Fruit fly (Drosophila melanogaster) whole organism, embryonic: Measurements from ENCODE around the gene CG11842.
A peak's percentile ranks its signal among the peaks of the same experiment; 100 is the strongest.

Experiments used
- CG11723 ChIP-seq: fragments of 200-800 bp; sonication (Bioruptor generic); optimal IDR thresholded peaks from 2 replicates; lab custom pipeline; 2017; ENCODE audit warnings: missing biosample characterization, mild to moderate bottlenecking, missing genetic modification characterization
- CG13296 ChIP-seq: fragments of 200-800 bp; sonication (Bioruptor generic); optimal IDR thresholded peaks from 3 replicates; lab custom pipeline; 2018; ENCODE audit warnings: missing biosample characterization, mild to moderate bottlenecking, missing genetic modification characterization
- CG14965 ChIP-seq: fragments of 200-800 bp; sonication (Bioruptor generic); optimal IDR thresholded peaks from 2 replicates; lab custom pipeline; 2016; ENCODE audit warnings: missing biosample characterization, missing genetic modification characterization, borderline replicate concordance
- CG1792 ChIP-seq: fragments of 200-800 bp; sonication (Bioruptor generic); optimal IDR thresholded peaks from 2 replicates; lab custom pipeline; 2016; ENCODE audit warnings: missing biosample characterization, missing genetic modification characterization
- CG18619 ChIP-seq: fragments of 200-800 bp; sonication (Bioruptor generic); optimal IDR thresholded peaks from 3 replicates; lab custom pipeline; 2017; ENCODE audit warnings: missing biosample characterization, mild to moderate bottlenecking, missing genetic modification characterization
- CG18764 ChIP-seq: fragments of 200-800 bp; sonication (Bioruptor generic); optimal IDR thresholded peaks from 3 replicates; lab custom pipeline; 2016; ENCODE audit warnings: missing biosample characterization, missing genetic modification characterization
- CG2116 ChIP-seq: fragments of 200-800 bp; sonication (Bioruptor generic); optimal IDR thresholded peaks from 3 replicates; lab custom pipeline; 2018; ENCODE audit warnings: missing biosample characterization, mild to moderate bottlenecking, missing genetic modification characterization
- CG30403 ChIP-seq: fragments of 200-800 bp; sonication (Bioruptor generic); optimal IDR thresholded peaks from 3 replicates; lab custom pipeline; 2016; ENCODE audit warnings: missing biosample characterization, missing genetic modification characterization
- CG34224 ChIP-seq: fragments of 200-800 bp; sonication (Bioruptor generic); IDR thresholded peaks from 3 replicates; pipeline ENCODE4 v1.3.6; 2022; ENCODE audit warnings: missing biosample characterization, missing genetic modification characterization; ENCODE audit not compliant: partially characterized antibody
- CG6272 ChIP-seq: fragments of 200-800 bp; sonication (Bioruptor generic); IDR thresholded peaks from 2 replicates; pipeline ENCODE4 v1.3.6; 2022; ENCODE audit warnings: missing biosample characterization, missing genetic modification characterization
- CG8290 ChIP-seq, 3 experiments: fragments of 200-800 bp; sonication (Bioruptor generic); optimal IDR thresholded peaks; 2 replicates each; lab custom pipeline; 2016 to 2019; ENCODE audit warnings: missing biosample characterization in 3 of 3, missing genetic modification characterization in 3 of 3, mild to moderate bottlenecking in 2 of 3, moderate library complexity in 1 of 3
- CG8924 ChIP-seq: fragments of 200-800 bp; optimal IDR thresholded peaks from 3 replicates; lab custom pipeline; 2019; ENCODE audit warnings: missing biosample characterization, mild to moderate bottlenecking, missing genetic modification characterization, moderate library complexity
- D19A ChIP-seq: fragments of 200-800 bp; optimal IDR thresholded peaks from 3 replicates; lab custom pipeline; 2019; ENCODE audit warnings: missing biosample characterization, mild to moderate bottlenecking, missing genetic modification characterization, moderate library complexity
- Deaf1 ChIP-seq: fragments of 200-800 bp; optimal IDR thresholded peaks from 3 replicates; lab custom pipeline; 2019; ENCODE audit warnings: missing biosample characterization, mild to moderate bottlenecking, missing genetic modification characterization, moderate library complexity
- Drgx ChIP-seq: fragments of 200-800 bp; sonication (Bioruptor generic); IDR thresholded peaks from 2 replicates; pipeline ENCODE4 v1.3.6; 2022; ENCODE audit warnings: missing biosample characterization, missing genetic modification characterization
- E2f1 ChIP-seq: fragments of 200-800 bp; sonication (Bioruptor generic); IDR thresholded peaks from 2 replicates; pipeline ENCODE4 v1.3.6; 2022; ENCODE audit warnings: missing biosample characterization, missing genetic modification characterization
- Gug ChIP-seq: fragments of 200-800 bp; sonication (Bioruptor generic); IDR thresholded peaks from 4 replicates; pipeline ENCODE4 v1.3.6; 2022; ENCODE audit warnings: missing biosample characterization, missing genetic modification characterization
- HmgD ChIP-seq: fragments of 200-800 bp; sonication (Bioruptor generic); optimal IDR thresholded peaks from 3 replicates; lab custom pipeline; 2016; ENCODE audit warnings: missing biosample characterization, missing genetic modification characterization
- Hr39 ChIP-seq: fragments of >200 bp; optimal IDR thresholded peaks from 2 replicates; lab custom pipeline; 2017
- Hr51 ChIP-seq, 2 experiments: fragments of 200-800 bp; sonication (Bioruptor generic); optimal IDR thresholded peaks; 2 replicates in 1 of 2; 3 replicates in 1 of 2; lab custom pipeline; 2016 to 2018; ENCODE audit warnings: missing biosample characterization in 2 of 2, missing genetic modification characterization in 2 of 2, mild to moderate bottlenecking in 1 of 2, moderate library complexity in 1 of 2
- MBD-R2 ChIP-seq: fragments of 200-800 bp; sonication (Bioruptor generic); IDR thresholded peaks from 2 replicates; pipeline ENCODE4 v1.3.6; 2022; ENCODE audit warnings: missing biosample characterization, missing genetic modification characterization
- Meics ChIP-seq: fragments of 200-800 bp; sonication (Bioruptor generic); optimal IDR thresholded peaks from 2 replicates; lab custom pipeline; 2017; ENCODE audit warnings: missing biosample characterization, mild to moderate bottlenecking, missing genetic modification characterization
- Mes4 ChIP-seq: fragments of 200-800 bp; sonication (Bioruptor generic); optimal IDR thresholded peaks from 2 replicates; lab custom pipeline; 2016; ENCODE audit warnings: missing biosample characterization, missing genetic modification characterization
- Myb ChIP-seq: fragments of 200-800 bp; sonication (Bioruptor generic); optimal IDR thresholded peaks from 2 replicates; lab custom pipeline; 2016; ENCODE audit warnings: missing biosample characterization, missing genetic modification characterization
- NC2α ChIP-seq: fragments of 200-800 bp; sonication (Bioruptor generic); optimal IDR thresholded peaks from 2 replicates; lab custom pipeline; 2016; ENCODE audit warnings: missing biosample characterization, missing genetic modification characterization
- Ravus ChIP-seq: fragments of 200-800 bp; sonication (Bioruptor generic); IDR thresholded peaks from 2 replicates; pipeline ENCODE4 v1.3.6; 2022; ENCODE audit warnings: missing biosample characterization, missing genetic modification characterization
- Rx ChIP-seq: fragments of 200-800 bp; sonication (Bioruptor generic); IDR thresholded peaks from 2 replicates; pipeline ENCODE4 v1.3.6; 2022; ENCODE audit warnings: missing biosample characterization, missing genetic modification characterization
- Sry-β ChIP-seq: fragments of 200-800 bp; sonication (Bioruptor generic); optimal IDR thresholded peaks from 2 replicates; lab custom pipeline; 2018; ENCODE audit warnings: missing biosample characterization, mild to moderate bottlenecking, missing genetic modification characterization, moderate library complexity
- Stat92E ChIP-seq, 3 experiments: fragments of >200 bp in 2 of 3; fragments of 200-800 bp in 1 of 3; sonication (Bioruptor generic) in 1 of 3; optimal IDR thresholded peaks; 2 replicates each; lab custom pipeline; 2017 to 2019; ENCODE audit warnings: missing biosample characterization in 3 of 3, missing genetic modification characterization in 3 of 3, mild to moderate bottlenecking in 1 of 3, moderate library complexity in 1 of 3
- abd-A ChIP-seq: fragments of 200-800 bp; sonication (Bioruptor generic); optimal IDR thresholded peaks from 3 replicates; lab custom pipeline; 2019; ENCODE audit warnings: missing biosample characterization, mild to moderate bottlenecking, missing genetic modification characterization, moderate library complexity
- az2 ChIP-seq: fragments of 200-800 bp; sonication (Bioruptor generic); optimal IDR thresholded peaks from 3 replicates; lab custom pipeline; 2016; ENCODE audit warnings: missing biosample characterization, missing genetic modification characterization
- btn ChIP-seq: fragments of 200-800 bp; sonication (Bioruptor generic); optimal IDR thresholded peaks from 2 replicates; lab custom pipeline; 2016; ENCODE audit warnings: missing biosample characterization, missing genetic modification characterization
- chm ChIP-seq: fragments of 200-800 bp; sonication (Bioruptor generic); IDR thresholded peaks from 2 replicates; pipeline ENCODE4 v1.3.6; 2022; ENCODE audit warnings: missing biosample characterization, missing genetic modification characterization
- chn ChIP-seq: fragments of 200-800 bp; sonication (Bioruptor generic); optimal IDR thresholded peaks from 2 replicates; lab custom pipeline; 2016; ENCODE audit warnings: missing biosample characterization, missing genetic modification characterization
- corto ChIP-seq: fragments of 200-800 bp; sonication (Bioruptor generic); optimal IDR thresholded peaks from 2 replicates; lab custom pipeline; 2016; ENCODE audit warnings: missing biosample characterization, mild to moderate bottlenecking, missing genetic modification characterization, moderate library complexity
- fd3F ChIP-seq: fragments of 200-800 bp; sonication (Bioruptor generic); optimal IDR thresholded peaks from 2 replicates; lab custom pipeline; 2018; ENCODE audit warnings: missing biosample characterization, mild to moderate bottlenecking, missing genetic modification characterization, moderate library complexity
- fd96Cb ChIP-seq: fragments of 200-800 bp; sonication (Bioruptor generic); optimal IDR thresholded peaks from 2 replicates; lab custom pipeline; 2018; ENCODE audit warnings: missing biosample characterization, mild to moderate bottlenecking, missing genetic modification characterization, moderate library complexity
- hb ChIP-seq: fragments of 200-800 bp; sonication (Bioruptor generic); IDR thresholded peaks from 3 replicates; pipeline ENCODE4 v1.3.6; 2022; ENCODE audit warnings: missing biosample characterization, missing genetic modification characterization; ENCODE audit not compliant: partially characterized antibody
- inv ChIP-seq: fragments of 200-800 bp; sonication (Bioruptor generic); IDR thresholded peaks from 2 replicates; pipeline ENCODE4 v1.3.6; 2022; ENCODE audit warnings: missing biosample characterization, missing genetic modification characterization; ENCODE audit not compliant: partially characterized antibody
- kay ChIP-seq: fragments of 200-800 bp; sonication (Bioruptor generic); optimal IDR thresholded peaks from 2 replicates; lab custom pipeline; 2016; ENCODE audit warnings: missing biosample characterization, missing genetic modification characterization
- lab ChIP-seq: fragments of 200-800 bp; sonication (Bioruptor generic); optimal IDR thresholded peaks from 3 replicates; lab custom pipeline; 2017; ENCODE audit warnings: missing biosample characterization, missing genetic modification characterization, mild to moderate bottlenecking, moderate library complexity, missing genetic modification reagents
- lbe ChIP-seq: fragments of 200-800 bp; sonication (Bioruptor generic); optimal IDR thresholded peaks from 2 replicates; lab custom pipeline; 2016; ENCODE audit warnings: missing biosample characterization, mild to moderate bottlenecking, missing genetic modification characterization
- luna ChIP-seq: fragments of 200-800 bp; sonication (Bioruptor generic); optimal IDR thresholded peaks from 2 replicates; lab custom pipeline; 2016; ENCODE audit warnings: missing biosample characterization, missing genetic modification characterization
- maf-S ChIP-seq: fragments of 200-800 bp; sonication (Bioruptor generic); optimal IDR thresholded peaks from 2 replicates; lab custom pipeline; 2016; ENCODE audit warnings: missing biosample characterization, missing genetic modification characterization
- pb ChIP-seq: fragments of 200-800 bp; sonication (Bioruptor generic); optimal IDR thresholded peaks from 3 replicates; lab custom pipeline; 2016; ENCODE audit warnings: missing biosample characterization, missing genetic modification characterization
- pnt ChIP-seq: fragments of 200-800 bp; sonication (Bioruptor generic); optimal IDR thresholded peaks from 3 replicates; lab custom pipeline; 2016; ENCODE audit warnings: missing biosample characterization, missing genetic modification characterization
- ro ChIP-seq: fragments of 200-800 bp; sonication (Bioruptor generic); IDR thresholded peaks from 2 replicates; pipeline ENCODE4 v1.3.6; 2022; ENCODE audit warnings: missing biosample characterization, missing genetic modification characterization
- sima ChIP-seq: fragments of 200-800 bp; sonication (Bioruptor generic); optimal IDR thresholded peaks from 2 replicates; lab custom pipeline; 2016; ENCODE audit warnings: missing biosample characterization, missing genetic modification characterization
- sr ChIP-seq: fragments of 200-800 bp; sonication (Bioruptor generic); IDR thresholded peaks from 3 replicates; pipeline ENCODE4 v1.3.6; 2022; ENCODE audit warnings: missing biosample characterization, missing genetic modification characterization
- tio ChIP-seq: fragments of 200-800 bp; sonication (Bioruptor generic); optimal IDR thresholded peaks from 2 replicates; lab custom pipeline; 2017; ENCODE audit warnings: missing biosample characterization, missing genetic modification characterization, inconsistent platforms
- zen ChIP-seq: fragments of 200-800 bp; sonication (Bioruptor generic); optimal IDR thresholded peaks from 3 replicates; lab custom pipeline; 2018; ENCODE audit warnings: missing biosample characterization, mild to moderate bottlenecking, missing genetic modification characterization, moderate library complexity

CG11842 gene

dm6 chr3R:29062717-29063206 is 10.3 kb downstream of the CG11842 start, which contains the start of the genes Cul5 and Bicra (continued):
- TF ChIP-seq NC2α (GFP tag; lab: Kevin White, UChicago) (no peak), Stat92E (GFP tag; optimal IDR thresholded peaks at IDR 0.05; lab: Kevin White, UChicago) (peak in 1 of 3 experiments; percentile 61), maf-S (GFP tag; lab: Kevin White, UChicago) (no peak), MBD-R2 (GFP tag; lab: Robert Waterston, UW) (peak; percentile 61), CG13296 (GFP tag; lab: Kevin White, UChicago) (no peak), Sry-β (GFP tag; lab: Kevin White, UChicago) (no peak), CG8924 (tag; lab: Kevin White, UChicago) (no peak), kay (GFP tag; lab: Kevin White, UChicago) (no peak), Deaf1 (no peak), fd3F (no peak), pnt (no peak), CG1792 (GFP tag; lab: Kevin White, UChicago) (no peak), Rx (GFP tag; lab: Robert Waterston, UW) (no peak), btn (no peak), Drgx (no peak), lab (no peak), inv (GFP tag; lab: Robert Waterston, UW) (peak; percentile 86; the same call in 1 of the 2 replicates), CG18619 (GFP tag; lab: Kevin White, UChicago) (no peak), Mes4 (GFP tag; lab: Kevin White, UChicago) (no peak), Hr39 (lab: Kevin White, UChicago) (no peak), lbe (GFP tag; lab: Kevin White, UChicago) (peak; percentile 54), corto (GFP tag; lab: Kevin White, UChicago) (peak; percentile 67), luna (GFP tag; lab: Kevin White, UChicago) (no peak), CG11723 (GFP tag; lab: Kevin White, UChicago) (no peak), CG18764 (GFP tag; lab: Kevin White, UChicago) (no peak), sima (GFP tag; lab: Kevin White, UChicago) (no peak), fd96Cb (tag; lab: Kevin White, UChicago) (no peak), sr (GFP tag; lab: Robert Waterston, UW) (no peak), Gug (GFP tag; lab: Robert Waterston, UW) (no peak), E2f1 (no peak), chn (GFP tag; lab: Kevin White, UChicago) (no peak), CG14965 (GFP tag; lab: Kevin White, UChicago) (no peak), Myb (GFP tag; lab: Kevin White, UChicago) (peak; percentile 26), CG34224 (no peak; the same call in 1 of the 3 replicates), CG30403 (GFP tag; lab: Kevin White, UChicago) (no peak), hb (GFP tag; lab: Robert Waterston, UW) (peak; percentile 92), az2 (GFP tag; lab: Kevin White, UChicago) (no peak), D19A (tag; lab: Kevin White, UChicago) (no peak), abd-A (tag; lab: Kevin White, UChicago) (no peak), Hr51 (GFP tag; optimal IDR thresholded peaks at IDR 0.05; lab: Kevin White, UChicago) (no peak), pb (GFP tag; lab: Kevin White, UChicago) (no peak), ro (GFP tag; lab: Robert Waterston, UW) (no peak), CG2116 (GFP tag; lab: Kevin White, UChicago) (peak; percentile 63), CG6272 (GFP tag; lab: Robert Waterston, UW) (peak; percentile 11; the same call in 1 of the 2 replicates), zen (tag; lab: Kevin White, UChicago) (peak; percentile 22), Meics (GFP tag; lab: Kevin White, UChicago) (no peak), Ravus (GFP tag; lab: Robert Waterston, UW) (no peak), chm (GFP tag; lab: Robert Waterston, UW) (no peak), CG8290 (GFP tag; optimal IDR thresholded peaks at IDR 0.05; lab: Kevin White, UChicago) (no peak), CG8290 (tag; optimal IDR thresholded peaks at IDR 0.05; lab: Kevin White, UChicago) (no peak), HmgD (GFP tag; lab: Kevin White, UChicago) (no peak), tio (GFP tag; lab: Kevin White, UChicago) (no peak)
